Fruit fly (Drosophila melanogaster): ENCODE results near the gene Ir10a.

Ir10a gene

DNA sequence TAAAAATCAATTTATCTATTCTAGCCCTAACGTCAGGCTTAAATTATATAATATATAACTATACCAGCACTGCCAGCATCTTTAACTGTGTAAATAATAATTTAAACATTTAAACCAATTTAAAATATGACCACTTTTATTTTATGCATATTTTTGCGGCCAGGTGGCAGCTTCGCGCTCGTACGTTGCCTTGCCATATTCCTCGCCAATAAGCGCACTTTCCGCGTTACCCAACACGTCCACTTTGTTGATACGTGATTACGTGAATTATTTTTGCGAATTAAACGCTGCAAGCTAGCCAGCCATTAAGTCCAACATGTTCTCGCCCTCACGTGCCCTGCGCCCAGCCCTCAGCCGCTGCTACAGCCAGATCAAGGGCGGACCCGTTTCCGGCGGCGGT lies 38.8 kb upstream of the Ir10a start, which contains the start of gene NdufV3 (continued):
- no peak for TF ChIP-seq Antp (GFP tag; optimal IDR thresholded peaks at IDR 0.05)
- TF ChIP-seq CG13775 (GFP tag; optimal IDR thresholded peaks at IDR 0.05), result no peak
- TF ChIP-seq ssp (GFP tag; IDR thresholded peaks at IDR 0.05), result no peak
- TF ChIP-seq D19A (tag; optimal IDR thresholded peaks at IDR 0.05), result no peak
- TF ChIP-seq CG9817 (tag; optimal IDR thresholded peaks at IDR 0.05), result peak; percentile 7
- no peak for TF ChIP-seq CG9609 (GFP tag; optimal IDR thresholded peaks at IDR 0.05)
- no peak for TF ChIP-seq NC2α (GFP tag; optimal IDR thresholded peaks at IDR 0.05)
- TF ChIP-seq CG17829 (tag; optimal IDR thresholded peaks at IDR 0.05), result peak; percentile 18
- no peak for TF ChIP-seq CG4424 (GFP tag; optimal IDR thresholded peaks at IDR 0.05)
- no peak for TF ChIP-seq CoRest (tag; optimal IDR thresholded peaks at IDR 0.05)

DNA sequence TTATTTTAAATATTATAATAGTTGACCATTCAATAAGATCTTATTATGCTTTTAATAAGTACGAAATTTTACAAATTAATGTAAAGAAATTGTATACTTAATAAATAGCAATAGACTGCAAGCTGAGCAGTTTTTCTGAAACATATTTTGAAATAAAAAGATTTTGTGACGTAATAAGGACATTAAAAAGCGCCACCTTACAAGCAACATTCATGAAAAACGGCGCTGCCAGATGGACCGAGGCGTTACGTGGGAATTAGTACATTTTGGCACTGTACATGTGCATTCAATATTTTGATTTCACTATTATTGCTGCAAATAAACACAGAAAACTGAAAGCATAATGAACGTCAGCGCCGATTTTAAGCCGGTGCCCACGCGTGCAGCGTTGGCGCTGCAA lies 37.8 kb upstream of the Ir10a start, which contains the start of gene CG1738:
TSS of gene CG1738 (plus strand) at position 221 of the 400 bp plus-strand sequence.
- no peak for TF ChIP-seq unc-4 (GFP tag; IDR thresholded peaks at IDR 0.05; ENCODE audit: partially characterized antibody)
- TF ChIP-seq CG10565 (GFP tag; optimal IDR thresholded peaks at IDR 0.05), result no peak
- no peak for TF ChIP-seq trh (GFP tag; optimal IDR thresholded peaks at IDR 0.05)
- TF ChIP-seq lov (optimal IDR thresholded peaks at IDR 0.05), result no peak
- TF ChIP-seq lov (GFP tag; IDR thresholded peaks at IDR 0.05), result no peak
- TF ChIP-seq tin (GFP tag; optimal IDR thresholded peaks at IDR 0.05), result no peak
- no peak for TF ChIP-seq corto (GFP tag; optimal IDR thresholded peaks at IDR 0.05)
- TF ChIP-seq sr (GFP tag; IDR thresholded peaks at IDR 0.05), result no peak
- TF ChIP-seq MESR4 (GFP tag; optimal IDR thresholded peaks at IDR 0.05), result peak; percentile 31
- TF ChIP-seq sd (tag; optimal IDR thresholded peaks at IDR 0.05), result no peak
- TF ChIP-seq CG7372 (GFP tag; IDR thresholded peaks at IDR 0.05), result no peak
- no peak for TF ChIP-seq jumu (GFP tag; optimal IDR thresholded peaks at IDR 0.05)
- TF ChIP-seq CG14014 (GFP tag; IDR thresholded peaks at IDR 0.05), result no peak
- peak; percentile 31 for TF ChIP-seq CG2678 (tag; optimal IDR thresholded peaks at IDR 0.05)
- no peak for TF ChIP-seq CG1233 (GFP tag; optimal IDR thresholded peaks at IDR 0.05)
- no peak for TF ChIP-seq kni (GFP tag; optimal IDR thresholded peaks at IDR 0.05)
- TF ChIP-seq CG6689 (GFP tag; IDR thresholded peaks at IDR 0.05), result peak; percentile 100
- no peak for TF ChIP-seq CG3065 (GFP tag; optimal IDR thresholded peaks at IDR 0.05)
- TF ChIP-seq Abd-B (GFP tag; optimal IDR thresholded peaks at IDR 0.05), result peak; percentile 3
- TF ChIP-seq jigr1 (GFP tag; IDR thresholded peaks at IDR 0.05), result no peak
- no peak for TF ChIP-seq B-H1 (GFP tag; IDR thresholded peaks at IDR 0.05)
- no peak for TF ChIP-seq ac (GFP tag; optimal IDR thresholded peaks at IDR 0.05)
- no peak for TF ChIP-seq CG17568 (GFP tag; optimal IDR thresholded peaks at IDR 0.05)
- no peak for TF ChIP-seq CG12942 (GFP tag; optimal IDR thresholded peaks at IDR 0.05)
- no peak for TF ChIP-seq CG8290 (GFP tag; optimal IDR thresholded peaks at IDR 0.05)
- no peak for TF ChIP-seq CG8290 (tag; optimal IDR thresholded peaks at IDR 0.05)
- TF ChIP-seq Bteb2 (GFP tag; optimal IDR thresholded peaks at IDR 0.05), result no peak
- no peak for TF ChIP-seq CG30020 (tag; optimal IDR thresholded peaks at IDR 0.05)
- TF ChIP-seq zen (tag; optimal IDR thresholded peaks at IDR 0.05), result no peak
- no peak for TF ChIP-seq CG14965 (GFP tag; optimal IDR thresholded peaks at IDR 0.05; ENCODE audit: borderline replicate concordance)
- TF ChIP-seq esg (GFP tag; conservative IDR thresholded peaks at IDR 0.05), result no peak
- TF ChIP-seq CG2712 (tag; optimal IDR thresholded peaks at IDR 0.05), result peak; percentile 38
- TF ChIP-seq CG3163 (GFP tag; optimal IDR thresholded peaks at IDR 0.05), result no peak
- TF ChIP-seq abd-A (tag; optimal IDR thresholded peaks at IDR 0.05), result no peak
- no peak for TF ChIP-seq CG3995 (GFP tag; optimal IDR thresholded peaks at IDR 0.05)
- TF ChIP-seq slou (GFP tag; optimal IDR thresholded peaks at IDR 0.05), result no peak
- TF ChIP-seq Doc2 (GFP tag; IDR thresholded peaks at IDR 0.05), result no peak
- TF ChIP-seq bab2 (GFP tag; optimal IDR thresholded peaks at IDR 0.05), result no peak
- no peak for TF ChIP-seq Adf1 (GFP tag; IDR thresholded peaks at IDR 0.05)
- TF ChIP-seq crol (GFP tag; IDR thresholded peaks at IDR 0.05), result no peak
- no peak for TF ChIP-seq tio (GFP tag; optimal IDR thresholded peaks at IDR 0.05)
- TF ChIP-seq Side (GFP tag; optimal IDR thresholded peaks at IDR 0.05), result no peak
- no peak for TF ChIP-seq Myb (GFP tag; optimal IDR thresholded peaks at IDR 0.05)
